Worm (Caenorhabditis elegans) whole organism, mixed stage, embryonic: ENCODE results near the gene rpn-12.

ENCODE experiments used
- elt-1 ChIP-seq: sonication (generic microtip); optimal IDR thresholded peaks from 2 replicates; lab custom pipeline; 2017; ENCODE audit warnings: missing genetic modification characterization, mild to moderate bottlenecking, missing compliant biosample characterization, antibody characterized with exemption, moderate library complexity, borderline replicate concordance; ENCODE audit not compliant: insufficient read depth
- lin-13 ChIP-seq: fragments of 150-350 bp; optimal IDR thresholded peaks from 2 replicates; lab custom pipeline; 2014; ENCODE audit warnings: missing biosample characterization, missing genetic modification characterization
- lsy-2 ChIP-seq: fragments of 150-350 bp; optimal IDR thresholded peaks from 2 replicates; lab custom pipeline; 2014; ENCODE audit warnings: missing biosample characterization, missing genetic modification characterization
- mep-1 ChIP-seq: fragments of 150-350 bp; optimal IDR thresholded peaks from 2 replicates; lab custom pipeline; 2017; ENCODE audit warnings: missing biosample characterization, missing genetic modification reagents, missing genetic modification characterization, inconsistent platforms
- snpc-4 ChIP-seq: fragments of 150-350 bp; optimal IDR thresholded peaks from 2 replicates; lab custom pipeline; 2014; ENCODE audit warnings: missing biosample characterization, missing genetic modification characterization
- unc-62 ChIP-seq: fragments of 150-350 bp; optimal IDR thresholded peaks from 2 replicates; lab custom pipeline; 2014; ENCODE audit warnings: missing biosample characterization, missing genetic modification reagents, missing genetic modification characterization

- no peak for TF ChIP-seq unc-62
- peak; percentile 73 for TF ChIP-seq lsy-2 (tag; lab: Kevin White, UChicago)
- TF ChIP-seq lin-13, result no peak
- TF ChIP-seq snpc-4 (tag; lab: Kevin White, UChicago), result no peak
- TF ChIP-seq mep-1 (tag; lab: Kevin White, UChicago), result peak; percentile 90
- TF ChIP-seq elt-1 (tag; lab: Kevin White, UChicago), result no peak
These were observed at the start of gene rpn-12, which contains the start of gene rad-23 for ce11 chrII:11652679-11653174.
